Worm (Caenorhabditis elegans) whole organism, early embryonic: Measurements from ENCODE around the gene hint-3.

Experiments used
- F13C5.2 ChIP-seq: sonication (generic microtip); optimal IDR thresholded peaks from 2 replicates; lab custom pipeline; 2017; ENCODE audit warnings: mild to moderate bottlenecking, missing genetic modification characterization, inconsistent platforms, missing compliant biosample characterization
- ama-1 ChIP-seq: fragments of 150-350 bp; optimal IDR thresholded peaks from 2 replicates; lab custom pipeline; 2014
- ceh-13 ChIP-seq: fragments of 200-800 bp; sonication (Bioruptor generic); optimal IDR thresholded peaks from 2 replicates; lab custom pipeline; 2018; ENCODE audit warnings: mild to moderate bottlenecking, missing genetic modification characterization, missing compliant biosample characterization
- ceh-36 ChIP-seq: sonication (generic microtip); optimal IDR thresholded peaks from 2 replicates; lab custom pipeline; 2016; ENCODE audit warnings: missing genetic modification characterization, inconsistent platforms, missing compliant biosample characterization
- ets-7 ChIP-seq: sonication (generic microtip); optimal IDR thresholded peaks from 2 replicates; lab custom pipeline; 2016; ENCODE audit warnings: missing genotype, missing genetic modification characterization, missing compliant biosample characterization
- flt-1 ChIP-seq: fragments of 200-800 bp; sonication (Bioruptor generic); IDR thresholded peaks from 2 replicates; pipeline ENCODE4 v1.3.6; 2022; ENCODE audit warnings: missing genetic modification characterization, missing compliant biosample characterization
- hmbx-1 ChIP-seq: sonication (generic microtip); optimal IDR thresholded peaks from 2 replicates; lab custom pipeline; 2016; ENCODE audit warnings: mild to moderate bottlenecking, missing genetic modification characterization, missing compliant biosample characterization
- hnd-1 ChIP-seq: sonication (generic microtip); optimal IDR thresholded peaks from 2 replicates; lab custom pipeline; 2016; ENCODE audit warnings: missing genetic modification characterization, missing compliant biosample characterization
- tbx-11 ChIP-seq: fragments of 200-800 bp; sonication (Bioruptor generic); IDR thresholded peaks from 2 replicates; pipeline ENCODE4 v1.3.6; 2022; ENCODE audit warnings: missing genetic modification characterization, missing compliant biosample characterization
- tra-4 ChIP-seq: sonication (generic microtip); optimal IDR thresholded peaks from 2 replicates; lab custom pipeline; 2017; ENCODE audit warnings: missing genetic modification characterization, missing compliant biosample characterization

ce11 chrV:7742485-7742959, 17.8 kb upstream of the hint-3 start, which contains the start of gene fbxl-5:
- TF ChIP-seq tra-4 (tag; lab: Kevin White, UChicago) (no peak), hmbx-1 (tag; lab: Kevin White, UChicago) (no peak), tbx-11 (GFP tag; lab: Robert Waterston, UW) (no peak), ama-1 (no peak), ets-7 (tag; lab: Kevin White, UChicago) (no peak), ceh-13 (GFP tag; lab: Kevin White, UChicago) (no peak), F13C5.2 (tag; lab: Kevin White, UChicago) (no peak), ceh-36 (tag; lab: Kevin White, UChicago) (no peak), hnd-1 (no peak), flt-1 (GFP tag; lab: Robert Waterston, UW) (no peak)
